Worm (Caenorhabditis elegans) whole organism, L3 larva: ENCODE data around the gene sri-50.

Experiments used
- ama-1 ChIP-seq: fragments of 150-350 bp; optimal IDR thresholded peaks from 2 replicates; lab custom pipeline; 2018
- daf-12 ChIP-seq: fragments of 150-350 bp; optimal IDR thresholded peaks from 2 replicates; lab custom pipeline; 2014; ENCODE audit warnings: missing biosample characterization, missing genetic modification reagents, missing genetic modification characterization
- lin-39 ChIP-seq: fragments of 150-350 bp; optimal IDR thresholded peaks from 2 replicates; lab custom pipeline; 2018; ENCODE audit warnings: missing biosample characterization, missing genetic modification reagents, missing genetic modification characterization
- snpc-4 ChIP-seq: fragments of 150-350 bp; optimal IDR thresholded peaks from 2 replicates; lab custom pipeline; 2014; ENCODE audit warnings: missing biosample characterization, missing genetic modification characterization

ce11 chrII:3206423-3206989, 3.0 kb downstream of the sri-50 start, which contains the start of the genes ZC239.20 and ZC239.21:
- TF ChIP-seq daf-12 (no peak), lin-39 (tag; lab: Kevin White, UChicago) (no peak), ama-1 (lab: Kevin White, UChicago) (no peak), snpc-4 (tag; lab: Kevin White, UChicago) (no peak)
